Fruit fly (Drosophila melanogaster) whole organism, prepupa: ENCODE results near the gene mRpL21.

Experiments used
- Blimp-1 ChIP-seq: fragments of 200-800 bp; sonication (Bioruptor generic); optimal IDR thresholded peaks from 3 replicates; lab custom pipeline; 2017; ENCODE audit warnings: missing biosample characterization, missing genetic modification characterization, mild to moderate bottlenecking, moderate library complexity, missing genetic modification reagents
- CG11294 ChIP-seq: fragments of 200-800 bp; sonication (Bioruptor generic); IDR thresholded peaks from 2 replicates; pipeline ENCODE4 v1.3.6; 2022; ENCODE audit warnings: missing biosample characterization, missing genetic modification characterization
- CG16779 ChIP-seq: fragments of 200-800 bp; sonication (Bioruptor generic); optimal IDR thresholded peaks from 3 replicates; lab custom pipeline; 2017; ENCODE audit warnings: missing biosample characterization, mild to moderate bottlenecking, missing genetic modification characterization
- CG3919 ChIP-seq: fragments of 200-800 bp; sonication (Bioruptor generic); optimal IDR thresholded peaks from 3 replicates; lab custom pipeline; 2016; ENCODE audit warnings: missing biosample characterization, missing genetic modification characterization
- CG4318 ChIP-seq: fragments of 200-800 bp; sonication (Bioruptor generic); optimal IDR thresholded peaks from 3 replicates; lab custom pipeline; 2017; ENCODE audit warnings: missing biosample characterization, mild to moderate bottlenecking, missing genetic modification characterization
- CG6163 ChIP-seq: fragments of 200-800 bp; sonication (Bioruptor generic); IDR thresholded peaks from 3 replicates; pipeline ENCODE4 v1.3.6; 2022; ENCODE audit warnings: missing biosample characterization, missing genetic modification characterization
- CG6276 ChIP-seq: fragments of 200-800 bp; sonication (Bioruptor generic); optimal IDR thresholded peaks from 2 replicates; lab custom pipeline; 2017; ENCODE audit warnings: missing biosample characterization, mild to moderate bottlenecking, missing genetic modification characterization
- CG6792 ChIP-seq: fragments of 200-800 bp; sonication (Bioruptor generic); optimal IDR thresholded peaks from 3 replicates; lab custom pipeline; 2016; ENCODE audit warnings: missing biosample characterization, missing genetic modification characterization
- CG7368 ChIP-seq: fragments of 200-800 bp; sonication (Bioruptor generic); optimal IDR thresholded peaks from 3 replicates; lab custom pipeline; 2016; ENCODE audit warnings: missing biosample characterization, missing genetic modification characterization
- CG8119 ChIP-seq: fragments of 200-800 bp; sonication (Bioruptor generic); IDR thresholded peaks from 3 replicates; pipeline ENCODE4 v1.3.6; 2022; ENCODE audit warnings: missing biosample characterization, missing genetic modification characterization
- CG8319 ChIP-seq: fragments of 200-800 bp; sonication (Bioruptor generic); optimal IDR thresholded peaks from 3 replicates; lab custom pipeline; 2016; ENCODE audit warnings: missing biosample characterization, missing genetic modification characterization
- CG9139 ChIP-seq: fragments of 200-800 bp; sonication (Bioruptor generic); optimal IDR thresholded peaks from 3 replicates; lab custom pipeline; 2017; ENCODE audit warnings: missing biosample characterization, mild to moderate bottlenecking, missing genetic modification characterization
- Eip75B ChIP-seq: fragments of 200-800 bp; sonication (Bioruptor generic); optimal IDR thresholded peaks from 3 replicates; lab custom pipeline; 2016; ENCODE audit warnings: missing biosample characterization, missing genetic modification characterization
- Eip78C ChIP-seq: fragments of 200-800 bp; sonication (Bioruptor generic); peaks from one replicate; lab custom pipeline; 2016; ENCODE audit warnings: missing biosample characterization, missing genetic modification characterization
- Eip93F ChIP-seq: fragments of 200-800 bp; sonication (Bioruptor generic); optimal IDR thresholded peaks from 2 replicates; lab custom pipeline; 2016; ENCODE audit warnings: missing biosample characterization, mild to moderate bottlenecking, missing genetic modification characterization
- Ets21C ChIP-seq: fragments of 200-800 bp; sonication (Bioruptor generic); optimal IDR thresholded peaks from 3 replicates; lab custom pipeline; 2016; ENCODE audit warnings: missing biosample characterization, missing genetic modification characterization
- Ets96B ChIP-seq: fragments of 200-800 bp; optimal IDR thresholded peaks from 2 replicates; lab custom pipeline; 2019; ENCODE audit warnings: missing biosample characterization, mild to moderate bottlenecking, missing genetic modification characterization, moderate library complexity
- Hr38 ChIP-seq: sonication (Bioruptor generic); optimal IDR thresholded peaks from 2 replicates; lab custom pipeline; 2016; ENCODE audit warnings: missing biosample characterization, missing genetic modification characterization
- Hr39 ChIP-seq: fragments of 200-800 bp; sonication (Bioruptor generic); optimal IDR thresholded peaks from 2 replicates; lab custom pipeline; 2016; ENCODE audit warnings: missing biosample characterization, missing genetic modification characterization
- Hr4 ChIP-seq: fragments of 200-800 bp; sonication (Bioruptor generic); optimal IDR thresholded peaks from 3 replicates; lab custom pipeline; 2016; ENCODE audit warnings: missing biosample characterization, missing genetic modification characterization
- Lpt ChIP-seq: fragments of 200-800 bp; sonication (Bioruptor generic); optimal IDR thresholded peaks from 3 replicates; lab custom pipeline; 2016; ENCODE audit warnings: missing biosample characterization, missing genetic modification characterization
- Met ChIP-seq: fragments of 200-800 bp; sonication (Bioruptor generic); optimal IDR thresholded peaks from 3 replicates; lab custom pipeline; 2016; ENCODE audit warnings: missing biosample characterization, missing genetic modification characterization
- OdsH ChIP-seq: fragments of 200-800 bp; sonication (Bioruptor generic); optimal IDR thresholded peaks from 3 replicates; lab custom pipeline; 2016; ENCODE audit warnings: missing biosample characterization, missing genetic modification characterization
- Sox102F ChIP-seq: fragments of 200-800 bp; sonication (Bioruptor generic); optimal IDR thresholded peaks from 2 replicates; lab custom pipeline; 2016; ENCODE audit warnings: missing biosample characterization, mild to moderate bottlenecking, missing genetic modification characterization
- Sox15 ChIP-seq: fragments of 200-800 bp; sonication (Bioruptor generic); optimal IDR thresholded peaks from 3 replicates; lab custom pipeline; 2016; ENCODE audit warnings: missing biosample characterization, missing genetic modification characterization
- achi ChIP-seq: fragments of 200-800 bp; sonication (Bioruptor generic); optimal IDR thresholded peaks from 3 replicates; lab custom pipeline; 2016; ENCODE audit warnings: missing biosample characterization, missing genetic modification characterization
- acj6 ChIP-seq: fragments of 200-800 bp; sonication (Bioruptor generic); optimal IDR thresholded peaks from 3 replicates; lab custom pipeline; 2016; ENCODE audit warnings: missing biosample characterization, missing genetic modification characterization
- cyc ChIP-seq: fragments of 200-800 bp; sonication (Bioruptor generic); optimal IDR thresholded peaks from 3 replicates; lab custom pipeline; 2016; ENCODE audit warnings: missing biosample characterization, missing genetic modification characterization
- dac ChIP-seq: fragments of 200-800 bp; sonication (Bioruptor generic); optimal IDR thresholded peaks from 2 replicates; lab custom pipeline; 2017; ENCODE audit warnings: missing biosample characterization, mild to moderate bottlenecking, missing genetic modification characterization
- fd85E ChIP-seq: fragments of 200-800 bp; sonication (Bioruptor generic); optimal IDR thresholded peaks from 3 replicates; lab custom pipeline; 2016; ENCODE audit warnings: missing biosample characterization, missing genetic modification characterization
- lz ChIP-seq: fragments of 200-800 bp; sonication (Bioruptor generic); optimal IDR thresholded peaks from 3 replicates; lab custom pipeline; 2016; ENCODE audit warnings: missing biosample characterization, missing genetic modification characterization
- pdm3 ChIP-seq: fragments of 200-800 bp; sonication (Bioruptor generic); optimal IDR thresholded peaks from 3 replicates; lab custom pipeline; 2016; ENCODE audit warnings: missing biosample characterization, missing genetic modification characterization
- spab ChIP-seq: fragments of 200-800 bp; sonication (Bioruptor generic); optimal IDR thresholded peaks from 2 replicates; lab custom pipeline; 2017; ENCODE audit warnings: missing biosample characterization, mild to moderate bottlenecking, missing genetic modification characterization, missing genetic modification reagents
- ss ChIP-seq, 2 experiments: fragments of 200-800 bp; sonication (Bioruptor generic); optimal IDR thresholded peaks; 2 replicates in 1 of 2; 3 replicates in 1 of 2; lab custom pipeline; 2017 to 2018; ENCODE audit warnings: mild to moderate bottlenecking in 2 of 2, missing biosample characterization in 2 of 2, missing genetic modification characterization in 2 of 2, moderate library complexity in 1 of 2
- svp ChIP-seq: fragments of 200-800 bp; sonication (Bioruptor generic); peaks from one replicate; lab custom pipeline; 2016; ENCODE audit warnings: missing biosample characterization, missing genetic modification characterization
- topi ChIP-seq: fragments of 200-800 bp; sonication (Bioruptor generic); optimal IDR thresholded peaks from 3 replicates; lab custom pipeline; 2016; ENCODE audit warnings: missing biosample characterization, missing genetic modification characterization

mRpL21 gene

DNA sequence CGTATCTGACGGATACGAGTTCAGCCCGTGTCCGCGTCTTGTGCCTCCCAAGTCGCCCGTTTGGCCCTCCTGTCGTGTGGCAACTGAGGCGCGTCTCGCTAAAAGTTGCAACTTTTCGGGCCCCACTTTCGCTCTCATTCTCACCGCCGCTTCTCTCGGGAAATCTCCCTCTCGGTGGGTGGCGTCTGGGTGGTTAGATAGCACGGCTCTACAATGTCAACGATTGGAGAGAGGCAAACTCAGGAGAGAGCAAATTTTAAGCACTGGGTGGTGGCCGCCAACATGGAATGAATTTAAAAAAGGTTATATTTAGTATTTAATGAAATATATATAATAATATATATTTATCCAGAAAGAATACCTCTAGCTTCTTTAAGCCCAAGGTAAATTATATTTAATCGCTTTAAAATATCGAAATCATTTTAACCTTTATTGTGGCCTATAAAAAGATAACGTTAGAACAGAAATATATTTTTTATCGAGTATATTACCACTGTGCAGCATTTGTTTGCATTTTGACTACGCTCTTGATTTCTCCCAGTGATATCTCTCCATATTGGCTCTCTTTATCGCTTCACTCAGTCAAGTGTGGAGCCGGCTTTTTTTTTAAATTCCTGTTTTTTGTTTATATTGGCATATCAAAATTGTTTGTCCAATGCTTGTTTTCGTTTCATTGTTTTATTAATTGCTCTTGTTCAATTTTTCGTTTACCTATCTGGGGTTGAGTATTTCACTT lies 37.7 kb upstream of the mRpL21 start, which contains the start of gene Gbs-76A (continued):
- TF ChIP-seq Hr4 (GFP tag; lab: Kevin White, UChicago), result peak; percentile 81
- TF ChIP-seq CG11294 (GFP tag; lab: Robert Waterston, UW), result peak; percentile 78
- TF ChIP-seq CG4318 (GFP tag; lab: Kevin White, UChicago), result peak; percentile 88
- TF ChIP-seq ss (GFP tag; optimal IDR thresholded peaks at IDR 0.05; lab: Kevin White, UChicago), result peak; percentile 80 to 84
- TF ChIP-seq Lpt (GFP tag; lab: Kevin White, UChicago), result peak; percentile 85
- TF ChIP-seq CG8119 (GFP tag; lab: Robert Waterston, UW), result peak; percentile 96
- TF ChIP-seq CG6276 (GFP tag; lab: Kevin White, UChicago), result peak; percentile 94
- peak; percentile 63 for TF ChIP-seq CG9139 (GFP tag; lab: Kevin White, UChicago)
- TF ChIP-seq Eip93F (GFP tag; lab: Kevin White, UChicago), result no peak
- peak; percentile 80 for TF ChIP-seq CG3919 (GFP tag; lab: Kevin White, UChicago)
- TF ChIP-seq Ets96B, result peak; percentile 92
- TF ChIP-seq svp (GFP tag; lab: Kevin White, UChicago), result peak; percentile 85
- TF ChIP-seq CG8319 (GFP tag; lab: Kevin White, UChicago), result peak; percentile 75
- peak; percentile 73 for TF ChIP-seq Met (GFP tag; lab: Kevin White, UChicago)
- TF ChIP-seq Ets21C (GFP tag; lab: Kevin White, UChicago), result peak; percentile 30
- TF ChIP-seq acj6 (GFP tag; lab: Kevin White, UChicago), result peak; percentile 83
- TF ChIP-seq lz (GFP tag; lab: Kevin White, UChicago), result peak; percentile 53
- TF ChIP-seq OdsH, result peak; percentile 81
- peak; percentile 52 for TF ChIP-seq fd85E (GFP tag; lab: Kevin White, UChicago)
- TF ChIP-seq cyc, result peak; percentile 54
- TF ChIP-seq dac (GFP tag; lab: Kevin White, UChicago), result peak; percentile 49
- peak; percentile 80 for TF ChIP-seq CG6792 (GFP tag; lab: Kevin White, UChicago)
- peak; percentile 71 for TF ChIP-seq topi (GFP tag; lab: Kevin White, UChicago)

DNA sequence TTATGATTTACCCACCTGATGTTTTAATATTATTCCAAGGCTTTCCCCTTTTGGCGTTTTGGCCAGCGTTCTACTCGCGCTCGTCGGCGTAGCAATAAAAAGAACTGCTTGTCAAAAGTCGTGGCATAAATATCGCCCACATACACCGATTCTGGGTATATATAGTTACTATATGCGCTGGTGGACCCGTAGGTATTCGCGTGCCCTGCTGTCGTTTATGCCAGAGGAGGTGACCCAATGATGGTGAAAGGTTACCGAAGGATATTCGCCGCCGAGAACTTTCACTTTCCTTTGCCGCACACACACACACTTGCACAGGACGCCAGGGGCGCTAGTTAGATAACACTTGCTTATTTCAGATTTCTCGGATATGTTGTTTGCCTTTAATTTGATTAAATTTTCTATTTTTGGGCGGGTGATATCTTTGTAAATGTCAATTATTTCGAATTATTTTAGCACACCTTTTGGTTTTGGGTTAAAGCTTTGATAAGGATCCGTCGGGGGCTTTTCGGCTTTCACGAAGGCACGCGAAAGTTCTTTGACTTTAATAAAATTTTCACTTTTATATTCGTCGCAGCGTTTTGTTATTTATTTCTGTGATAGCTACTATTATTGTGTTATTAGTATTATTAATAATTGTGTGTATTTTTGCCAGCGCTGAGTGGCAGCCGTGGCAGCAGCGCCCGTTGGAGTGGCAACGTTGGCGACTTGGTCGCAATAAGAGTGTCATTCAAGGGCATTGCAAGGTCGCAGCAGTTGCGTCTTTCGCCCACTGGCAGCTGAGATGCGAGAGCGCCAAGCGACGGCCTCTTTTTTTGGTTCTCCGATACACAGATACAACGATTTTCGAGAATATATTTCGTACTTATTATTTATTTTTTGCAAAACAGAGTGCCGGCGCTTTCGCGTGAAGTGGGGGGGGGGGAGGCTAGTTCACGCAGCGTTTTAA lies 36.9 kb upstream of the mRpL21 start:
- TF ChIP-seq achi (GFP tag; lab: Kevin White, UChicago) (no peak), CG9139 (GFP tag; lab: Kevin White, UChicago) (no peak), svp (GFP tag; lab: Kevin White, UChicago) (peak; percentile 71), CG3919 (GFP tag; lab: Kevin White, UChicago) (no peak), cyc (no peak), Eip75B (GFP tag; lab: Kevin White, UChicago) (peak; percentile 0), CG6163 (no peak), Sox102F (GFP tag; lab: Kevin White, UChicago) (no peak), CG7368 (GFP tag; lab: Kevin White, UChicago) (no peak), Hr38 (GFP tag; lab: Kevin White, UChicago) (no peak), CG16779 (no peak), Eip78C (GFP tag; lab: Kevin White, UChicago) (peak; percentile 57), Met (GFP tag; lab: Kevin White, UChicago) (no peak), Blimp-1 (GFP tag; lab: Kevin White, UChicago) (peak; percentile 53), Hr4 (GFP tag; lab: Kevin White, UChicago) (no peak), pdm3 (GFP tag; lab: Kevin White, UChicago) (no peak)

DNA sequence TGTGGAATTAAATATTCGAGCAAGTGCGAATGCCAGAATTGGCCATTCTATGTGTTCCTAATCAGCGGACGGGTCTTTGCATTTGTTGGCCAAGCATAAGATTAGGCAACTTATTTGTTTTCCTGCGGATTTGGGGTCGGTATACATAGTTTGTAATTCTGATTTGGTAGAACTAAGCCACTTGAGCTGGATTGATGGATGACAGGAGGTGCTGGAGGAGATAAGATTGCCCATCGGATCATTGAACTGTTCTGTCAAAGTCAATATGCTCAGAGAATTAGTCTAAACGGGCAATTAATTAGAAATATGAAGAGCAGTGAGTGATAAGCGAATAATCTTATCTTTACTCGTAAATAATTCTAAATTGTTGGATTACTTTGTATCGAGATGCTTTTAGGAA lies 34.5 kb upstream of the mRpL21 start:
- TF ChIP-seq acj6 (GFP tag; lab: Kevin White, UChicago) (no peak), Sox15 (GFP tag; lab: Kevin White, UChicago) (no peak), spab (GFP tag; lab: Kevin White, UChicago) (no peak), svp (GFP tag; lab: Kevin White, UChicago) (peak; percentile 52), Hr39 (GFP tag; lab: Kevin White, UChicago) (no peak)
